Worm (Caenorhabditis elegans) whole organism, L3 larva: Measurements from ENCODE around the gene fip-2.

Experiments used
- R02D3.7 ChIP-seq: fragments of 150-350 bp; optimal IDR thresholded peaks from 2 replicates; lab custom pipeline; 2014; ENCODE audit warnings: missing biosample characterization, missing genetic modification characterization
- ZK546.5 ChIP-seq: sonication (generic microtip); optimal IDR thresholded peaks from 2 replicates; lab custom pipeline; 2017; ENCODE audit warnings: missing biosample characterization, missing genetic modification characterization
- aly-2 ChIP-seq: fragments of 150-350 bp; optimal IDR thresholded peaks from 2 replicates; lab custom pipeline; 2014; ENCODE audit warnings: missing biosample characterization, missing genetic modification characterization
- ama-1 ChIP-seq: fragments of 150-350 bp; optimal IDR thresholded peaks from 2 replicates; lab custom pipeline; 2018
- ceh-16 ChIP-seq: sonication (generic microtip); optimal IDR thresholded peaks from 2 replicates; lab custom pipeline; 2017; ENCODE audit warnings: missing biosample characterization, missing genetic modification characterization
- daf-12 ChIP-seq: fragments of 150-350 bp; optimal IDR thresholded peaks from 2 replicates; lab custom pipeline; 2014; ENCODE audit warnings: missing biosample characterization, missing genetic modification reagents, missing genetic modification characterization
- egl-27 ChIP-seq: sonication (generic microtip); optimal IDR thresholded peaks from 4 replicates; lab custom pipeline; 2017; ENCODE audit warnings: missing biosample characterization, missing genetic modification reagents, missing genetic modification characterization
- elt-1 ChIP-seq: fragments of 150-350 bp; optimal IDR thresholded peaks from 2 replicates; lab custom pipeline; 2014; ENCODE audit warnings: missing biosample characterization, missing genetic modification characterization
- elt-2 ChIP-seq: sonication (generic microtip); optimal IDR thresholded peaks from 2 replicates; lab custom pipeline; 2016; ENCODE audit warnings: missing genetic modification reagents, mild to moderate bottlenecking, missing genetic modification characterization, missing compliant biosample characterization
- elt-3 ChIP-seq, 3 experiments: fragments of 150-350 bp in 1 of 3; sonication (generic microtip) in 2 of 3; optimal IDR thresholded peaks; 2 replicates in 2 of 3; 4 replicates in 1 of 3; lab custom pipeline; 2014 to 2017; ENCODE audit warnings: missing biosample characterization in 3 of 3, missing genetic modification characterization in 3 of 3
- eor-1 ChIP-seq, 2 experiments: fragments of 150-350 bp; optimal IDR thresholded peaks; 2 replicates each; lab custom pipeline; 2014 to 2018; ENCODE audit warnings: missing biosample characterization in 2 of 2, missing genetic modification characterization in 2 of 2
- fkh-2 ChIP-seq: fragments of 150-350 bp; optimal IDR thresholded peaks from 2 replicates; lab custom pipeline; 2014; ENCODE audit warnings: missing biosample characterization, missing genetic modification reagents, missing genetic modification characterization
- hmg-11 ChIP-seq: sonication (generic microtip); optimal IDR thresholded peaks from 2 replicates; lab custom pipeline; 2016; ENCODE audit warnings: missing genetic modification characterization, missing compliant biosample characterization
- jun-1 ChIP-seq: fragments of 150-350 bp; optimal IDR thresholded peaks from 2 replicates; lab custom pipeline; 2014; ENCODE audit warnings: missing biosample characterization, missing genetic modification reagents, missing genetic modification characterization
- lin-15B ChIP-seq: fragments of 150-350 bp; optimal IDR thresholded peaks from 2 replicates; lab custom pipeline; 2014; ENCODE audit warnings: missing biosample characterization, missing genetic modification characterization
- lin-39 ChIP-seq: fragments of 150-350 bp; optimal IDR thresholded peaks from 2 replicates; lab custom pipeline; 2018; ENCODE audit warnings: missing biosample characterization, missing genetic modification reagents, missing genetic modification characterization
- lsy-12 ChIP-seq: sonication (generic microtip); optimal IDR thresholded peaks from 2 replicates; lab custom pipeline; 2016; ENCODE audit warnings: mild to moderate bottlenecking, missing genetic modification characterization, missing compliant biosample characterization
- mml-1 ChIP-seq: fragments of 150-350 bp; sonication (generic microtip); optimal IDR thresholded peaks from 3 replicates; lab custom pipeline; 2014; ENCODE audit warnings: missing biosample characterization, missing genetic modification characterization
- nfya-1 ChIP-seq: sonication (generic microtip); optimal IDR thresholded peaks from 2 replicates; lab custom pipeline; 2017; ENCODE audit warnings: missing genetic modification characterization, mild to moderate bottlenecking, missing compliant biosample characterization, antibody characterized with exemption, moderate library complexity; ENCODE audit not compliant: insufficient read depth
- nhr-11 ChIP-seq: fragments of 150-350 bp; optimal IDR thresholded peaks from 2 replicates; lab custom pipeline; 2014; ENCODE audit warnings: missing biosample characterization, missing genetic modification characterization
- nhr-12 ChIP-seq: fragments of 150-350 bp; optimal IDR thresholded peaks from 2 replicates; lab custom pipeline; 2014; ENCODE audit warnings: missing biosample characterization, missing genetic modification characterization
- nhr-23 ChIP-seq: fragments of 150-350 bp; optimal IDR thresholded peaks from 2 replicates; lab custom pipeline; 2014; ENCODE audit warnings: missing biosample characterization, missing genetic modification reagents, missing genetic modification characterization
- nhr-237 ChIP-seq: fragments of 150-350 bp; optimal IDR thresholded peaks from 2 replicates; lab custom pipeline; 2014; ENCODE audit warnings: missing biosample characterization, missing genetic modification characterization
- nhr-25 ChIP-seq: sonication (generic microtip); optimal IDR thresholded peaks from 2 replicates; lab custom pipeline; 2017; ENCODE audit warnings: missing biosample characterization, missing genetic modification characterization
- nhr-28 ChIP-seq: fragments of 150-350 bp; optimal IDR thresholded peaks from 2 replicates; lab custom pipeline; 2014; ENCODE audit warnings: missing biosample characterization, missing genetic modification characterization
- nhr-43 ChIP-seq: sonication (generic microtip); optimal IDR thresholded peaks from 2 replicates; lab custom pipeline; 2016; ENCODE audit warnings: mild to moderate bottlenecking, missing genetic modification characterization, missing compliant biosample characterization; ENCODE audit not compliant: poor library complexity, severe bottlenecking
- nhr-76 ChIP-seq: fragments of 150-350 bp; sonication (generic microtip); optimal IDR thresholded peaks from 5 replicates; lab custom pipeline; 2014; ENCODE audit warnings: missing biosample characterization, missing genetic modification characterization
- nhr-77 ChIP-seq: fragments of 150-350 bp; optimal IDR thresholded peaks from 2 replicates; lab custom pipeline; 2014; ENCODE audit warnings: missing biosample characterization, missing genetic modification characterization
- pha-4 ChIP-seq: fragments of 150-350 bp; optimal IDR thresholded peaks from 2 replicates; lab custom pipeline; 2014; ENCODE audit warnings: missing biosample characterization, missing genetic modification reagents, missing genetic modification characterization
- sea-2 ChIP-seq: fragments of 150-350 bp; sonication (generic microtip); optimal IDR thresholded peaks from 4 replicates; lab custom pipeline; 2014; ENCODE audit warnings: missing biosample characterization, missing genetic modification reagents, missing genetic modification characterization
- skn-1 ChIP-seq: fragments of 150-350 bp; optimal IDR thresholded peaks from 2 replicates; lab custom pipeline; 2014; ENCODE audit warnings: missing biosample characterization, missing genetic modification characterization
- zag-1 ChIP-seq: fragments of 150-350 bp; optimal IDR thresholded peaks from 2 replicates; lab custom pipeline; 2014; ENCODE audit warnings: missing biosample characterization, missing genetic modification characterization
- ztf-11 ChIP-seq: fragments of 150-350 bp; optimal IDR thresholded peaks from 2 replicates; lab custom pipeline; 2014; ENCODE audit warnings: missing biosample characterization, missing genetic modification characterization

The fip-2 gene

DNA sequence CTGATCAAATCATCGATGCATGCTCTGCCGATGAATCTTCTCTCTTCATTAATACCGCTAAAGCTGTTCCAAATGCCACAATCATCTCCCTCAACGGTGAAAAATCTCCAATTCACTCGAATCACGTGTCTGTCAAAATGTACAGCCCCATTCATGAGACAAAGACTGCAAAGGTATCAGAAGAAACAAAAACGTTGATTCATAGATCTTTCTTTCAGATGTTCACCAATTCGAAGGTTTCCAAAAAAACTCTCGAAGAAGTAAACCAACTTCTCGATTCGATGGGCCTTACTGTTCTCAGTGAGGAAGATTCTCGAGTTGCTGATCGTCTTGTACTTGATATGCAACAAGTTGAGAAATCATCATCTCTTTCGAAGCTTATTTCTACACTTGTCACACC is 28.9 kb downstream of the fip-2 start:
- no peak for TF ChIP-seq jun-1 (tag; lab: Kevin White, UChicago)
- no peak for TF ChIP-seq lsy-12 (tag; lab: Kevin White, UChicago)
- TF ChIP-seq zag-1 (tag; lab: Kevin White, UChicago), result no peak
- TF ChIP-seq nhr-43 (tag; lab: Kevin White, UChicago), result no peak
- TF ChIP-seq ama-1 (lab: Kevin White, UChicago), result peak; percentile 55
- no peak for TF ChIP-seq aly-2
- no peak for TF ChIP-seq nfya-1 (tag; lab: Kevin White, UChicago)
- no peak for TF ChIP-seq hmg-11 (tag; lab: Kevin White, UChicago)
- TF ChIP-seq R02D3.7 (tag; lab: Kevin White, UChicago), result no peak
- TF ChIP-seq lin-39, result peak; percentile 20

DNA sequence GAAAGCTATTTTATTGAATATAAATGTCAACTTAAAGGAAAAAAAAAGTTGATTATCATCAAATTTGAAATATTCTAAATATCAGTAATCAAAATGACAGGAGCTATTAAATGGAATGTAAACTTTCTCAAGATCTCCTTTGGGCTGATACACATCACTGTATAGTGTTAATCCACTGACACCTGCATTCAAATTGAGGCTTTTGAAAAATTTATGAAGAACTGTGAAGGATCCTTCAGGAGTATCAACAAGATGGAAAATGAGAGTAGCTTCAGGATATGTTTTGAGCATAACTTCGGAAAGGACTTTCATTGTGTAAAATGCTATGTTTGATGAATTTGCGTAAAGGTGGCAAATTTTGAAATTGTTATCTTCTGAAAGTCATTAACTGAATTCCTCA is 29.4 kb downstream of the fip-2 start:
- TF ChIP-seq nhr-25, result no peak
- TF ChIP-seq nfya-1 (tag; lab: Kevin White, UChicago), result no peak
- TF ChIP-seq, all 47 proteins: peak for 0

DNA sequence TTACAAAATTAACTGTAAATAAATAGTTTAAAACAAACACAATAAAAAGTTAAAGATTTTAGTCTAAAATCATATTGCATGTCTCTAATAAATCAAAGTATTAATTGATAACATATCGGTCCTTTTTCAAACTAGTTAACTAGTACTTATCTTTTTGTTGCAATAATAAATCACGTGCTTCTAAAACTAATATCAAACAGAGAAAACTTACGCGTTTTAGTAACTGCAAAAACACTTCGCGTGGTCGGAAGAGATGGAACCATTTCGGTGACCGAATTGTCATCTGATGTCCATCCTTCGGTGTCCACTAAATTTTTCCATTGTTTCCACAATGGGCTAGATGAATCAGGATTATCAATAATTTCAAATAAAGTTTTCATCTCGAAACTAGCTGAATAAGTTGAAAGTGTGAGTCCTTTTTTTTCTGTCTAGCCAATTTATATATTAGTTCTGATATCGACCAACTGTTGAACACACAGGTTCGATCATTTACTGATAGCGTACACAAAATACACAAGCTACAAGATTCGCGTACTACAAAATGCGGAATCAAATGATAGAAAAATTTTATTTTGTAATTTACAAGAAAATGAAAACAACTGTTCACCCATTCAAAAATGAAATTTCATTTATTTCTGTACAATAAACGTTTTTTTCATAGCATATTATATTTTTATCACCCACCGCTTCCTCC is 30.6 kb downstream of the fip-2 start, which contains the start of gene F21C10.9:
Gene F21C10.9, minus strand, starts transcription at position 417 of the 694 bp plus-strand sequence.
- TF ChIP-seq elt-2 (tag; lab: Kevin White, UChicago) (peak; percentile 25), ztf-11 (tag; lab: Kevin White, UChicago) (no peak), nhr-28 (tag; lab: Kevin White, UChicago) (no peak), skn-1 (no peak), fkh-2 (tag; lab: Kevin White, UChicago) (no peak), elt-1 (tag; lab: Kevin White, UChicago) (no peak), nhr-11 (tag; lab: Kevin White, UChicago) (no peak), lin-39 (no peak), nhr-76 (no peak), pha-4 (peak; percentile 12), lin-15B (no peak)

DNA sequence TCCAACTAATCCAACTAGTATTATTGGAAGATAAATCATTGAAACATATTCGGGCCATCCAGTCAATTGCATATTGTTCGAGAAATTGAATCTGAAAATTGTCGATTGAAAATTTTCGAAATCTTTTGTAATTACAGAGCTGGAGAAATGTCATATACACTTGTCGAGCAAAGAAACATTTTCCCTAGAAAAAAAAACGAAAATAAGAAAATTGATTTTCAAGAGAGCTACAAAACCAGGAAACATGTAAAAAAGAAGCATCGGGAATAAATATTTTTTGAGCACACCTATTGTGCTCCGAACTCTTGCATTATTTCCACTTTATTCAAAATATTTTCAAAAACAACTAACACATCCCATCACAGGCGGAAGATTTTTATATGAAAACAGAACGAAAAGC is 33.3 kb downstream of the fip-2 start, which contains the start of gene frpr-6:
Gene frpr-6, minus strand, starts transcription at position 101 of the 400 bp plus-strand sequence.
- TF ChIP-seq eor-1 (tag; optimal IDR thresholded peaks at IDR 0.05; lab: Kevin White, UChicago), result no peak
- TF ChIP-seq lin-15B, result no peak
- no peak for TF ChIP-seq nhr-77 (tag; lab: Kevin White, UChicago)
- TF ChIP-seq nhr-23 (tag; lab: Kevin White, UChicago), result no peak
- no peak for TF ChIP-seq sea-2 (GFP tag; lab: Kevin White, UChicago)
- TF ChIP-seq daf-12 (tag; lab: Kevin White, UChicago), result no peak
- TF ChIP-seq elt-3 (tag; optimal IDR thresholded peaks at IDR 0.05; lab: Kevin White, UChicago), result no peak
- no peak for TF ChIP-seq nhr-25
- no peak for TF ChIP-seq ceh-16
- no peak for TF ChIP-seq nhr-28 (tag; lab: Kevin White, UChicago)
- no peak for TF ChIP-seq nhr-12 (tag; lab: Kevin White, UChicago)
- TF ChIP-seq R02D3.7 (tag; lab: Kevin White, UChicago), result no peak
- TF ChIP-seq egl-27 (tag; lab: Kevin White, UChicago), result no peak
- no peak for TF ChIP-seq ztf-11 (tag; lab: Kevin White, UChicago)
- no peak for TF ChIP-seq nhr-76
- TF ChIP-seq zag-1 (tag; lab: Kevin White, UChicago), result no peak
- no peak for TF ChIP-seq jun-1 (tag; lab: Kevin White, UChicago)
- no peak for TF ChIP-seq skn-1

DNA sequence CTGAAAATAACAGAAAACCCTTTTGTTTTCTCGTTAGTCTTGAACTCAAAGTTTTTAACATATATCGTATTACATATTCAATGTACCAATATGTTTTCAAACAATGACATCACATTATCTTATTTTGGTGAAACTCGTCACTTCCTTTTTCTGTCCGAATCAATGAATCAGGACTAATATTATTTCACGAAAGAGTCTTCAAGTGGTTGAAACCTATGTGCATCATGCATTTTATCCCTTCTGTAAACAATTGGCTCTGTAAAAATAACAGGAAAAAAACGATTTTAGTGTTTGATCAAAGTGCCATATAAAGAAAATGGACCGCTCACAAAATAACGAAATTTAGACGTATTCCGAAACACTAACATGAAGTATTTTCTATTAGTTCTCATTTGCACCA is 40.4 kb downstream of the fip-2 start, which contains the start of gene F21C10.18:
Gene F21C10.18, plus strand, starts transcription at position 301 of the 400 bp plus-strand sequence.
- TF ChIP-seq mml-1 (tag; lab: Kevin White, UChicago) (no peak), ZK546.5 (tag; lab: Kevin White, UChicago) (no peak), pha-4 (no peak), ama-1 (lab: Kevin White, UChicago) (no peak), nhr-237 (tag; lab: Kevin White, UChicago) (no peak), eor-1 (tag; optimal IDR thresholded peaks at IDR 0.05; lab: Kevin White, UChicago) (no peak)
